Fruit fly (Drosophila melanogaster) whole organism, embryonic: ENCODE measurements around the gene Spn28B.

Experiments used
- ATbp ChIP-seq: fragments of 200-800 bp; sonication (Bioruptor generic); optimal IDR thresholded peaks from 2 replicates; lab custom pipeline; 2017; ENCODE audit warnings: missing biosample characterization, mild to moderate bottlenecking, missing genetic modification characterization, missing genetic modification reagents
- Abd-B ChIP-seq: fragments of 200-800 bp; sonication (Bioruptor generic); optimal IDR thresholded peaks from 2 replicates; lab custom pipeline; 2018; ENCODE audit warnings: missing biosample characterization, mild to moderate bottlenecking, missing genetic modification characterization, moderate library complexity
- Blimp-1 ChIP-seq: fragments of 200-800 bp; sonication (Bioruptor generic); optimal IDR thresholded peaks from 3 replicates; lab custom pipeline; 2018; ENCODE audit warnings: missing biosample characterization, missing genetic modification characterization, mild to moderate bottlenecking, moderate library complexity, missing genetic modification reagents
- Bteb2 ChIP-seq: fragments of 200-800 bp; sonication (Bioruptor generic); optimal IDR thresholded peaks from 2 replicates; lab custom pipeline; 2016; ENCODE audit warnings: missing biosample characterization, missing genetic modification characterization
- C15 ChIP-seq: fragments of 200-800 bp; sonication (Bioruptor generic); IDR thresholded peaks from 3 replicates; pipeline ENCODE4 v1.3.6; 2022; ENCODE audit warnings: missing biosample characterization, missing genetic modification characterization
- CG10654 ChIP-seq: fragments of 200-800 bp; sonication (Bioruptor generic); optimal IDR thresholded peaks from 2 replicates; lab custom pipeline; 2016; ENCODE audit warnings: missing biosample characterization, missing genetic modification characterization
- CG11456 ChIP-seq: fragments of 200-800 bp; sonication (Bioruptor generic); IDR thresholded peaks from 3 replicates; pipeline ENCODE4 v1.3.6; 2022; ENCODE audit warnings: missing biosample characterization, missing genetic modification characterization
- CG12071 ChIP-seq: fragments of 200-800 bp; sonication (Bioruptor generic); optimal IDR thresholded peaks from 3 replicates; lab custom pipeline; 2018; ENCODE audit warnings: missing biosample characterization, mild to moderate bottlenecking, missing genetic modification characterization
- CG12155 ChIP-seq: fragments of 200-800 bp; sonication (Bioruptor generic); optimal IDR thresholded peaks from 3 replicates; lab custom pipeline; 2016; ENCODE audit warnings: missing biosample characterization, missing genetic modification characterization
- CG15073 ChIP-seq: fragments of 200-800 bp; sonication (Bioruptor generic); optimal IDR thresholded peaks from 2 replicates; lab custom pipeline; 2016; ENCODE audit warnings: missing biosample characterization, missing genetic modification characterization
- CG17802 ChIP-seq: fragments of 200-800 bp; sonication (Bioruptor generic); optimal IDR thresholded peaks from 2 replicates; lab custom pipeline; 2018; ENCODE audit warnings: missing biosample characterization, mild to moderate bottlenecking, missing genetic modification characterization, moderate library complexity
- CG2199 ChIP-seq: fragments of 200-800 bp; sonication (Bioruptor generic); IDR thresholded peaks from 3 replicates; pipeline ENCODE4 v1.3.6; 2022; ENCODE audit warnings: missing biosample characterization, missing genetic modification characterization
- CG30020 ChIP-seq: fragments of 200-800 bp; optimal IDR thresholded peaks from 2 replicates; lab custom pipeline; 2019; ENCODE audit warnings: missing biosample characterization, mild to moderate bottlenecking, missing genetic modification characterization, moderate library complexity
- CG31365 ChIP-seq: fragments of 200-800 bp; sonication (Bioruptor generic); optimal IDR thresholded peaks from 2 replicates; lab custom pipeline; 2018; ENCODE audit warnings: missing biosample characterization, mild to moderate bottlenecking, missing genetic modification characterization
- CG32532 ChIP-seq: fragments of 200-800 bp; sonication (Bioruptor generic); IDR thresholded peaks from 2 replicates; pipeline ENCODE4 v1.3.6; 2022; ENCODE audit warnings: missing biosample characterization, missing genetic modification characterization
- CG33213 ChIP-seq: fragments of 200-800 bp; sonication (Bioruptor generic); optimal IDR thresholded peaks from 3 replicates; lab custom pipeline; 2016; ENCODE audit warnings: missing biosample characterization, missing genetic modification characterization
- CG4707 ChIP-seq: fragments of 200-800 bp; sonication (Bioruptor generic); optimal IDR thresholded peaks from 2 replicates; lab custom pipeline; 2018; ENCODE audit warnings: missing biosample characterization, mild to moderate bottlenecking, missing genetic modification characterization, moderate library complexity
- CG5180 ChIP-seq: fragments of 200-800 bp; sonication (Bioruptor generic); optimal IDR thresholded peaks from 3 replicates; lab custom pipeline; 2017; ENCODE audit warnings: missing biosample characterization, missing genetic modification characterization, mild to moderate bottlenecking, moderate library complexity, missing genetic modification reagents
- CG6765 ChIP-seq: fragments of 200-800 bp; sonication (Bioruptor generic); optimal IDR thresholded peaks from 3 replicates; lab custom pipeline; 2017; ENCODE audit warnings: missing biosample characterization, mild to moderate bottlenecking, missing genetic modification characterization
- CG7963 ChIP-seq: fragments of 200-800 bp; sonication (Bioruptor generic); IDR thresholded peaks from 3 replicates; pipeline ENCODE4 v1.3.6; 2022; ENCODE audit warnings: missing biosample characterization, missing genetic modification characterization; ENCODE audit not compliant: partially characterized antibody
- CG8359 ChIP-seq: fragments of 200-800 bp; sonication (Bioruptor generic); optimal IDR thresholded peaks from 2 replicates; lab custom pipeline; 2017; ENCODE audit warnings: missing biosample characterization, mild to moderate bottlenecking, missing genetic modification characterization, borderline replicate concordance
- CG9876 ChIP-seq: fragments of 200-800 bp; sonication (Bioruptor generic); optimal IDR thresholded peaks from 2 replicates; lab custom pipeline; 2016; ENCODE audit warnings: missing biosample characterization, missing genetic modification characterization
- Camta ChIP-seq: fragments of 200-800 bp; sonication (Bioruptor generic); optimal IDR thresholded peaks from 2 replicates; lab custom pipeline; 2016; ENCODE audit warnings: missing biosample characterization, missing genetic modification characterization
- Fer3 ChIP-seq: fragments of 200-800 bp; sonication (Bioruptor generic); optimal IDR thresholded peaks from 2 replicates; lab custom pipeline; 2018; ENCODE audit warnings: missing biosample characterization, mild to moderate bottlenecking, missing genetic modification characterization, moderate library complexity
- H15 ChIP-seq: fragments of 200-800 bp; sonication (Bioruptor generic); IDR thresholded peaks from 3 replicates; pipeline ENCODE4 v1.3.6; 2022; ENCODE audit warnings: missing biosample characterization, missing genetic modification characterization
- Hey ChIP-seq: fragments of 200-800 bp; sonication (Bioruptor generic); optimal IDR thresholded peaks from 3 replicates; lab custom pipeline; 2018; ENCODE audit warnings: missing biosample characterization, mild to moderate bottlenecking, missing genetic modification characterization
- Hmr ChIP-seq: fragments of 200-800 bp; sonication (Bioruptor generic); optimal IDR thresholded peaks from 3 replicates; lab custom pipeline; 2017; ENCODE audit warnings: mild to moderate bottlenecking, missing biosample characterization, missing genetic modification reagents, missing genetic modification characterization
- Meics ChIP-seq: fragments of 200-800 bp; sonication (Bioruptor generic); optimal IDR thresholded peaks from 2 replicates; lab custom pipeline; 2017; ENCODE audit warnings: missing biosample characterization, mild to moderate bottlenecking, missing genetic modification characterization
- NFAT ChIP-seq: fragments of 200-800 bp; sonication (Bioruptor generic); IDR thresholded peaks from 2 replicates; pipeline ENCODE4 v1.3.6; 2022; ENCODE audit warnings: missing biosample characterization, missing genetic modification characterization
- Nf-YC ChIP-seq: fragments of 200-800 bp; optimal IDR thresholded peaks from 3 replicates; lab custom pipeline; 2019; ENCODE audit warnings: missing biosample characterization, mild to moderate bottlenecking, missing genetic modification characterization, moderate library complexity
- Opbp ChIP-seq: fragments of 200-800 bp; sonication (Bioruptor generic); IDR thresholded peaks from 3 replicates; pipeline ENCODE4 v1.3.6; 2022; ENCODE audit warnings: missing biosample characterization, missing genetic modification characterization; ENCODE audit not compliant: partially characterized antibody
- Trl ChIP-seq, 3 experiments: fragments of >200 bp in 2 of 3; fragments of 200-800 bp in 1 of 3; sonication (Bioruptor generic) in 1 of 3; optimal IDR thresholded peaks; 2 replicates in 1 of 3; 3 replicates in 2 of 3; lab custom pipeline; 2016 to 2017; ENCODE audit warnings: missing biosample characterization in 1 of 3, missing genetic modification characterization in 1 of 3
- ac ChIP-seq: fragments of 200-800 bp; sonication (Bioruptor generic); optimal IDR thresholded peaks from 3 replicates; lab custom pipeline; 2017; ENCODE audit warnings: missing biosample characterization, mild to moderate bottlenecking, missing genetic modification characterization
- ap ChIP-seq: fragments of 200-800 bp; sonication (Bioruptor generic); IDR thresholded peaks from 2 replicates; pipeline ENCODE4 v1.3.6; 2022; ENCODE audit warnings: missing biosample characterization, missing genetic modification characterization
- ato ChIP-seq: fragments of 200-800 bp; sonication (Bioruptor generic); IDR thresholded peaks from 2 replicates; pipeline ENCODE4 v1.3.6; 2022; ENCODE audit warnings: missing biosample characterization, missing genetic modification characterization; ENCODE audit not compliant: partially characterized antibody
- bigmax ChIP-seq: fragments of 200-800 bp; sonication (Bioruptor generic); optimal IDR thresholded peaks from 2 replicates; lab custom pipeline; 2018; ENCODE audit warnings: missing biosample characterization, mild to moderate bottlenecking, missing genetic modification characterization
- bsh ChIP-seq, 2 experiments: fragments of 200-800 bp; sonication (Bioruptor generic); optimal IDR thresholded peaks; 2 replicates each; lab custom pipeline; 2017 to 2018; ENCODE audit warnings: mild to moderate bottlenecking in 2 of 2, missing biosample characterization in 2 of 2, missing genetic modification characterization in 2 of 2, moderate library complexity in 1 of 2
- btn ChIP-seq: fragments of 200-800 bp; sonication (Bioruptor generic); optimal IDR thresholded peaks from 2 replicates; lab custom pipeline; 2016; ENCODE audit warnings: missing biosample characterization, missing genetic modification characterization
- dmrt11E ChIP-seq: fragments of 200-800 bp; sonication (Bioruptor generic); optimal IDR thresholded peaks from 3 replicates; lab custom pipeline; 2018; ENCODE audit warnings: missing biosample characterization, mild to moderate bottlenecking, missing genetic modification characterization, moderate library complexity
- emc ChIP-seq: fragments of 200-800 bp; sonication (Bioruptor generic); optimal IDR thresholded peaks from 2 replicates; lab custom pipeline; 2016; ENCODE audit warnings: missing biosample characterization, missing genetic modification characterization
- fd96Cb ChIP-seq: fragments of 200-800 bp; sonication (Bioruptor generic); optimal IDR thresholded peaks from 2 replicates; lab custom pipeline; 2018; ENCODE audit warnings: missing biosample characterization, mild to moderate bottlenecking, missing genetic modification characterization, moderate library complexity
- fru ChIP-seq: fragments of >200 bp; optimal IDR thresholded peaks from 2 replicates; lab custom pipeline; 2017
- gem ChIP-seq: fragments of 200-800 bp; sonication (Bioruptor generic); optimal IDR thresholded peaks from 2 replicates; lab custom pipeline; 2019; ENCODE audit warnings: missing biosample characterization, mild to moderate bottlenecking, missing genetic modification characterization, moderate library complexity
- gsb-n ChIP-seq: fragments of 200-800 bp; sonication (Bioruptor generic); optimal IDR thresholded peaks from 3 replicates; lab custom pipeline; 2018; ENCODE audit warnings: missing biosample characterization, mild to moderate bottlenecking, missing genetic modification characterization
- mirr ChIP-seq: fragments of 200-800 bp; sonication (Bioruptor generic); optimal IDR thresholded peaks from 3 replicates; lab custom pipeline; 2018; ENCODE audit warnings: missing biosample characterization, mild to moderate bottlenecking, missing genetic modification characterization
- prd ChIP-seq, 3 experiments: fragments of >200 bp in 2 of 3; fragments of 200-800 bp in 1 of 3; sonication (Bioruptor generic) in 1 of 3; optimal IDR thresholded peaks in 2 of 3; IDR thresholded peaks in 1 of 3; 2 replicates in 2 of 3; 3 replicates in 1 of 3; pipeline versions ENCODE4 v1.3.6 to Lab custom; 2017 to 2022; ENCODE audit warnings: missing biosample characterization in 1 of 3, missing genetic modification characterization in 1 of 3
- rib ChIP-seq: fragments of 200-800 bp; sonication (Bioruptor generic); IDR thresholded peaks from 2 replicates; pipeline ENCODE4 v1.3.6; 2022; ENCODE audit warnings: missing biosample characterization, missing genetic modification characterization
- salm ChIP-seq: fragments of 200-800 bp; sonication (Bioruptor generic); optimal IDR thresholded peaks from 2 replicates; lab custom pipeline; 2018; ENCODE audit warnings: missing biosample characterization, mild to moderate bottlenecking, missing genetic modification characterization
- tgo ChIP-seq: fragments of 200-800 bp; sonication (Bioruptor generic); IDR thresholded peaks from 3 replicates; pipeline ENCODE4 v1.3.6; 2022; ENCODE audit warnings: missing biosample characterization, missing genetic modification characterization

The Spn28B gene

DNA sequence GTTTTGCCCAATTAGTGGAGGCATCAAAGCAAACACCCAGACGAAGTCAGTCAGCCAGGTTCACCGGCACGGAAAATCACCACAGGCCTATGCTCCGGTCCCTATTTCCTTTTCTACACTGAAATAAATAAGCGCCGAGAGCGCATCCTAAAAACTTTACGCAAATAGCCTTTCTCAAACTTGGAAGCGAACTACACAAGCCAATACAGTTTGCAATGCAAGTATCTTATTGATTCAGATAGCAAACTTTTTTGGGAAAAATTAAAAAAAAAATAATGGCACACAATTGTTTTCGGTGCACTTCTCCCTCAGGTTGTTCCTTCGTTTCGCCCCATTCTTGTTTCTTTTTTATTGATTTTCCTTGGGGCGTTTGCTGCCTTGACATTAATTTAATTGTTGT is 16.9 kb upstream of the Spn28B start (continued):
- TF ChIP-seq prd (optimal IDR thresholded peaks at IDR 0.05; lab: Kevin White, UChicago) (no peak), prd (GFP tag; IDR thresholded peaks at IDR 0.05; lab: Robert Waterston, UW) (peak; percentile 81), Opbp (GFP tag; lab: Robert Waterston, UW) (no peak), gem (tag; lab: Kevin White, UChicago) (peak; percentile 78), CG5180 (GFP tag; lab: Kevin White, UChicago) (peak; percentile 17), ap (GFP tag; lab: Robert Waterston, UW) (0 out of 2 replicates have a peak, but pooled peaks have one; percentile 45), emc (GFP tag; lab: Kevin White, UChicago) (peak; percentile 47), Hmr (GFP tag; lab: Kevin White, UChicago) (peak; percentile 60), fru (no peak), Fer3 (tag; lab: Kevin White, UChicago) (peak; percentile 50), CG9876 (GFP tag; lab: Kevin White, UChicago) (peak; percentile 25), fd96Cb (peak; percentile 59), CG30020 (tag; lab: Kevin White, UChicago) (no peak), Bteb2 (GFP tag; lab: Kevin White, UChicago) (peak; percentile 69), CG4707 (GFP tag; lab: Kevin White, UChicago) (no peak), Hey (tag; lab: Kevin White, UChicago) (no peak), CG10654 (GFP tag; lab: Kevin White, UChicago) (peak; percentile 54), CG33213 (GFP tag; lab: Kevin White, UChicago) (peak; percentile 66), C15 (GFP tag; lab: Robert Waterston, UW) (peak; percentile 46; the same call in 1 of the 3 replicates), CG7963 (GFP tag; lab: Robert Waterston, UW) (no peak), Camta (GFP tag; lab: Kevin White, UChicago) (peak; percentile 70), CG32532 (GFP tag; lab: Robert Waterston, UW) (peak; percentile 73), CG17802 (tag; lab: Kevin White, UChicago) (peak; percentile 51), Abd-B (GFP tag; lab: Kevin White, UChicago) (peak; percentile 65), gsb-n (tag; lab: Kevin White, UChicago) (peak; percentile 78), Blimp-1 (peak; percentile 52), CG12071 (GFP tag; lab: Kevin White, UChicago) (no peak), CG12155 (GFP tag; lab: Kevin White, UChicago) (peak; percentile 52), Nf-YC (tag; lab: Kevin White, UChicago) (no peak), CG31365 (no peak), mirr (GFP tag; lab: Kevin White, UChicago) (no peak), NFAT (GFP tag; lab: Robert Waterston, UW) (0 out of 2 replicates have a peak, but pooled peaks have one; percentile 24), Meics (GFP tag; lab: Kevin White, UChicago) (peak; percentile 41), H15 (GFP tag; lab: Robert Waterston, UW) (peak; percentile 61; the same call in 2 of the 3 replicates), ato (GFP tag; lab: Robert Waterston, UW) (no peak), Trl (optimal IDR thresholded peaks at IDR 0.05; lab: Kevin White, UChicago) (no peak), Trl (GFP tag; optimal IDR thresholded peaks at IDR 0.05; lab: Kevin White, UChicago) (peak; percentile 82), CG8359 (GFP tag; lab: Kevin White, UChicago) (peak; percentile 31), bigmax (GFP tag; lab: Kevin White, UChicago) (no peak), salm (tag; lab: Kevin White, UChicago) (no peak), CG6765 (GFP tag; lab: Kevin White, UChicago) (no peak), CG2199 (GFP tag; lab: Robert Waterston, UW) (peak; percentile 83; the same call in 2 of the 3 replicates), tgo (peak; percentile 63), dmrt11E (tag; lab: Kevin White, UChicago) (peak; percentile 82), rib (GFP tag; lab: Robert Waterston, UW) (no peak), btn (GFP tag; lab: Kevin White, UChicago) (peak; percentile 56), CG15073 (no peak), ac (GFP tag; lab: Kevin White, UChicago) (peak; percentile 55), bsh (GFP tag; optimal IDR thresholded peaks at IDR 0.05; lab: Kevin White, UChicago) (peak in 1 of 2 experiments; percentile 77), CG11456 (GFP tag; lab: Robert Waterston, UW) (peak; percentile 70; the same call in 1 of the 3 replicates), ATbp (peak; percentile 66)
